Worm (Caenorhabditis elegans) whole organism, late embryonic: ENCODE data around the gene mcu-1.

Source experiments
- C08G9.2 ChIP-seq: sonication (generic microtip); optimal IDR thresholded peaks from 2 replicates; lab custom pipeline; 2016; ENCODE audit warnings: mild to moderate bottlenecking, missing genetic modification characterization, moderate library complexity, missing compliant biosample characterization
- C38D4.7 ChIP-seq: fragments of 200-800 bp; sonication (Bioruptor generic); optimal IDR thresholded peaks from 2 replicates; lab custom pipeline; 2018; ENCODE audit warnings: mild to moderate bottlenecking, missing genetic modification characterization, moderate library complexity, missing compliant biosample characterization
- K02D7.2 ChIP-seq: sonication (generic microtip); optimal IDR thresholded peaks from 2 replicates; lab custom pipeline; 2017; ENCODE audit warnings: mild to moderate bottlenecking, missing genetic modification characterization, missing compliant biosample characterization
- K09A11.1 ChIP-seq: sonication (generic microtip); optimal IDR thresholded peaks from 2 replicates; lab custom pipeline; 2017; ENCODE audit warnings: antibody characterized with exemption, mild to moderate bottlenecking, missing genetic modification characterization, missing compliant biosample characterization; ENCODE audit not compliant: insufficient read depth
- Y22D7AL.16 ChIP-seq: sonication (generic microtip); optimal IDR thresholded peaks from 2 replicates; lab custom pipeline; 2016; ENCODE audit warnings: missing genetic modification characterization, missing compliant biosample characterization
- ama-1 ChIP-seq: fragments of 150-350 bp; optimal IDR thresholded peaks from 2 replicates; lab custom pipeline; 2014
- ceh-14 ChIP-seq: sonication (generic microtip); optimal IDR thresholded peaks from 2 replicates; lab custom pipeline; 2016; ENCODE audit warnings: missing genotype, missing genetic modification characterization, missing compliant biosample characterization
- ceh-18 ChIP-seq: sonication (generic microtip); optimal IDR thresholded peaks from 2 replicates; lab custom pipeline; 2016; ENCODE audit warnings: missing genetic modification characterization, missing compliant biosample characterization
- ceh-19 ChIP-seq: fragments of 200-800 bp; sonication (Bioruptor generic); optimal IDR thresholded peaks from 2 replicates; lab custom pipeline; 2018; ENCODE audit warnings: mild to moderate bottlenecking, missing genetic modification characterization, missing compliant biosample characterization
- ceh-2 ChIP-seq: sonication (generic microtip); optimal IDR thresholded peaks from 2 replicates; lab custom pipeline; 2016; ENCODE audit warnings: missing genotype, missing genetic modification characterization, missing compliant biosample characterization
- ceh-22 ChIP-seq: sonication (generic microtip); optimal IDR thresholded peaks from 2 replicates; lab custom pipeline; 2017; ENCODE audit warnings: missing biosample characterization, missing genetic modification characterization
- ceh-24 ChIP-seq: sonication (generic microtip); optimal IDR thresholded peaks from 2 replicates; lab custom pipeline; 2016; ENCODE audit warnings: mild to moderate bottlenecking, missing genetic modification characterization, missing compliant biosample characterization
- ceh-30 ChIP-seq: fragments of 150-350 bp; optimal IDR thresholded peaks from 2 replicates; lab custom pipeline; 2014; ENCODE audit warnings: missing biosample characterization, missing genetic modification characterization
- ceh-31 ChIP-seq: sonication (generic microtip); optimal IDR thresholded peaks from 2 replicates; lab custom pipeline; 2016; ENCODE audit warnings: missing genetic modification characterization, missing compliant biosample characterization
- ceh-34 ChIP-seq: sonication (generic microtip); optimal IDR thresholded peaks from 2 replicates; lab custom pipeline; 2016; ENCODE audit warnings: mild to moderate bottlenecking, missing genetic modification characterization, missing compliant biosample characterization
- ceh-45 ChIP-seq: fragments of 200-800 bp; sonication (Bioruptor generic); IDR thresholded peaks from 2 replicates; pipeline ENCODE4 v1.3.6; 2022; ENCODE audit warnings: missing genetic modification reagents, missing genetic modification characterization, missing compliant biosample characterization
- ceh-48 ChIP-seq: sonication (generic microtip); optimal IDR thresholded peaks from 2 replicates; lab custom pipeline; 2016; ENCODE audit warnings: missing genetic modification characterization, inconsistent platforms, missing compliant biosample characterization
- ceh-6 ChIP-seq: fragments of 200-800 bp; sonication (Bioruptor generic); optimal IDR thresholded peaks from 2 replicates; lab custom pipeline; 2018; ENCODE audit warnings: mild to moderate bottlenecking, missing genetic modification characterization, missing compliant biosample characterization
- ceh-9 ChIP-seq: sonication (generic microtip); optimal IDR thresholded peaks from 2 replicates; lab custom pipeline; 2016; ENCODE audit warnings: mild to moderate bottlenecking, missing genetic modification characterization, inconsistent platforms, missing compliant biosample characterization
- che-1 ChIP-seq: sonication (generic microtip); optimal IDR thresholded peaks from 2 replicates; lab custom pipeline; 2016; ENCODE audit warnings: mild to moderate bottlenecking, missing genetic modification characterization, missing compliant biosample characterization
- dve-1 ChIP-seq: sonication (generic microtip); optimal IDR thresholded peaks from 2 replicates; lab custom pipeline; 2017; ENCODE audit warnings: antibody characterized with exemption, mild to moderate bottlenecking, missing genetic modification characterization, missing compliant biosample characterization
- elt-2 ChIP-seq: sonication (generic microtip); optimal IDR thresholded peaks from 2 replicates; lab custom pipeline; 2016; ENCODE audit warnings: missing genetic modification reagents, missing genetic modification characterization, missing compliant biosample characterization
- elt-4 ChIP-seq: sonication (generic microtip); optimal IDR thresholded peaks from 2 replicates; lab custom pipeline; 2016; ENCODE audit warnings: missing genetic modification characterization, missing compliant biosample characterization
- eyg-1 ChIP-seq: sonication (generic microtip); optimal IDR thresholded peaks from 2 replicates; lab custom pipeline; 2016; ENCODE audit warnings: missing genotype, missing genetic modification characterization, missing compliant biosample characterization
- fax-1 ChIP-seq: sonication (generic microtip); optimal IDR thresholded peaks from 2 replicates; lab custom pipeline; 2016; ENCODE audit warnings: missing genotype, missing genetic modification characterization, missing compliant biosample characterization
- hlh-13 ChIP-seq: fragments of 200-800 bp; sonication (Bioruptor generic); optimal IDR thresholded peaks from 2 replicates; lab custom pipeline; 2018; ENCODE audit warnings: mild to moderate bottlenecking, missing genetic modification characterization, missing compliant biosample characterization
- hlh-15 ChIP-seq: sonication (generic microtip); optimal IDR thresholded peaks from 2 replicates; lab custom pipeline; 2016; ENCODE audit warnings: missing genetic modification characterization, missing compliant biosample characterization
- hlh-30 ChIP-seq: sonication (generic microtip); optimal IDR thresholded peaks from 2 replicates; lab custom pipeline; 2017; ENCODE audit warnings: antibody characterized with exemption, missing genetic modification characterization, missing compliant biosample characterization; ENCODE audit not compliant: insufficient read depth
- hlh-8 ChIP-seq: sonication (generic microtip); optimal IDR thresholded peaks from 2 replicates; lab custom pipeline; 2016; ENCODE audit warnings: missing genotype, missing genetic modification characterization, missing compliant biosample characterization
- lin-11 ChIP-seq: fragments of 200-800 bp; sonication (Bioruptor generic); optimal IDR thresholded peaks from 2 replicates; lab custom pipeline; 2018; ENCODE audit warnings: mild to moderate bottlenecking, missing genetic modification characterization, missing compliant biosample characterization
- mec-3 ChIP-seq: sonication (generic microtip); optimal IDR thresholded peaks from 2 replicates; lab custom pipeline; 2016; ENCODE audit warnings: borderline replicate concordance, missing genetic modification characterization, missing compliant biosample characterization
- nfya-1 ChIP-seq: sonication (generic microtip); optimal IDR thresholded peaks from 2 replicates; lab custom pipeline; 2017; ENCODE audit warnings: missing genetic modification characterization, mild to moderate bottlenecking, missing compliant biosample characterization, antibody characterized with exemption, moderate library complexity
- nhr-232 ChIP-seq: sonication (generic microtip); optimal IDR thresholded peaks from 2 replicates; lab custom pipeline; 2016; ENCODE audit warnings: missing genetic modification characterization, missing compliant biosample characterization
- npax-4 ChIP-seq: sonication (generic microtip); optimal IDR thresholded peaks from 2 replicates; lab custom pipeline; 2016; ENCODE audit warnings: missing genetic modification characterization, missing compliant biosample characterization
- pag-3 ChIP-seq: sonication (generic microtip); optimal IDR thresholded peaks from 2 replicates; lab custom pipeline; 2016; ENCODE audit warnings: missing compliant biosample characterization, missing genetic modification characterization, borderline replicate concordance
- pat-9 ChIP-seq: fragments of 200-800 bp; sonication (Bioruptor generic); optimal IDR thresholded peaks from 2 replicates; lab custom pipeline; 2018; ENCODE audit warnings: mild to moderate bottlenecking, missing genetic modification characterization, moderate library complexity, missing compliant biosample characterization
- pax-1 ChIP-seq: fragments of 150-350 bp; optimal IDR thresholded peaks from 2 replicates; lab custom pipeline; 2014; ENCODE audit warnings: missing biosample characterization, missing genetic modification characterization
- ref-2 ChIP-seq: sonication (generic microtip); optimal IDR thresholded peaks from 2 replicates; lab custom pipeline; 2016; ENCODE audit warnings: missing genetic modification characterization, missing compliant biosample characterization
- rnt-1 ChIP-seq: sonication (generic microtip); optimal IDR thresholded peaks from 2 replicates; lab custom pipeline; 2016; ENCODE audit warnings: missing genetic modification characterization, missing compliant biosample characterization
- sdc-2 ChIP-seq: sonication (generic microtip); optimal IDR thresholded peaks from 2 replicates; lab custom pipeline; 2016; ENCODE audit warnings: missing genotype, missing genetic modification characterization, missing compliant biosample characterization
- sox-2 ChIP-seq: fragments of 200-800 bp; sonication (Bioruptor generic); IDR thresholded peaks from 2 replicates; pipeline ENCODE4 v1.3.6; 2022; ENCODE audit warnings: missing genetic modification reagents, missing genetic modification characterization, missing compliant biosample characterization
- sox-4 ChIP-seq: sonication (generic microtip); optimal IDR thresholded peaks from 2 replicates; lab custom pipeline; 2017; ENCODE audit warnings: mild to moderate bottlenecking, missing genetic modification characterization, inconsistent platforms, missing compliant biosample characterization
- tbx-2 ChIP-seq: sonication (generic microtip); optimal IDR thresholded peaks from 2 replicates; lab custom pipeline; 2016; ENCODE audit warnings: missing genetic modification characterization, missing compliant biosample characterization
- ttx-3 ChIP-seq: sonication (generic microtip); optimal IDR thresholded peaks from 2 replicates; lab custom pipeline; 2016; ENCODE audit warnings: missing genetic modification reagents, missing genetic modification characterization, missing compliant biosample characterization
- unc-42 ChIP-seq: sonication (generic microtip); optimal IDR thresholded peaks from 2 replicates; lab custom pipeline; 2016; ENCODE audit warnings: missing genotype, missing genetic modification characterization, missing compliant biosample characterization
- unc-55 ChIP-seq: sonication (generic microtip); optimal IDR thresholded peaks from 2 replicates; lab custom pipeline; 2017; ENCODE audit warnings: missing biosample characterization, missing genetic modification reagents, missing genetic modification characterization
- unc-86 ChIP-seq: sonication (generic microtip); optimal IDR thresholded peaks from 2 replicates; lab custom pipeline; 2016; ENCODE audit warnings: missing genetic modification characterization, missing compliant biosample characterization
- ztf-16 ChIP-seq: sonication (generic microtip); optimal IDR thresholded peaks from 2 replicates; lab custom pipeline; 2017; ENCODE audit warnings: missing genetic modification characterization, missing compliant biosample characterization

Gene mcu-1

DNA sequence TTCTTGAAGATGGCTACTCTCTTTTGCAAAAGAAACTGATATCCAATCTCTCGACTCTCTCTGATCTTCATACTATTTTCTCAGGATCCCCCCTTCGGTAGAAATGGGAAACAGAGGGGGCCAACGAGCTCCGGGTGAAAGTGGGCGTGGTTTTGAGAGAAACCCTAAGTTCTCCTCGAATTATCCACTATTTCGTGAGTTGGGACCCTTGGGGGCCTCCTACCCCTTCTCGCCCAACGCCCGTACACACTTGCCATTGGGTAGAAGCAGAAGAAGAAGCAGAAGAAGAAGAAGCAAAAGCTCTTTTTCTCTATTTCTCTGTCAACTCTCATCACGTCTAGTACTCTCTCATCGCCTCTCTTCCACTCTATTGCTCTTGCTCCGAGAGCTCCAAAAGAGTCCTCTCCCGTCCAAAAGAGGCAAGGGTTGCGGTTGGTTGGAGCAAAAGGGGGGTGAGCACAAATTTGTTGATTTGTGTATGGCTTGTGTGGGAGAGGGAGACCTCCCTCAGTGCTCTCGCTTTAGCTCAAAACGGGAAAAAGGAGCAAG lies 35.0 kb upstream of the mcu-1 start (continued):
- TF ChIP-seq ceh-6 (GFP tag; lab: Kevin White, UChicago) (peak; percentile 2), tbx-2 (tag; lab: Kevin White, UChicago) (peak; percentile 70), unc-55 (GFP tag; lab: Kevin White, UChicago) (peak; percentile 30), K02D7.2 (no peak), rnt-1 (tag; lab: Kevin White, UChicago) (peak; percentile 51), ceh-45 (GFP tag; lab: Robert Waterston, UW) (no peak), sdc-2 (tag; lab: Kevin White, UChicago) (no peak), ceh-14 (no peak), mec-3 (tag; lab: Kevin White, UChicago) (no peak), ama-1 (lab: Kevin White, UChicago) (no peak), ttx-3 (tag; lab: Kevin White, UChicago) (peak; percentile 18), pag-3 (tag; lab: Kevin White, UChicago) (no peak), npax-4 (tag; lab: Kevin White, UChicago) (no peak), ceh-30 (no peak), che-1 (tag; lab: Kevin White, UChicago) (peak; percentile 15), hlh-30 (tag; lab: Kevin White, UChicago) (no peak), hlh-15 (tag; lab: Kevin White, UChicago) (no peak), lin-11 (tag; lab: Kevin White, UChicago) (no peak), ceh-24 (tag; lab: Kevin White, UChicago) (peak; percentile 11), ceh-2 (no peak), ceh-22 (tag; lab: Kevin White, UChicago) (no peak), hlh-8 (tag; lab: Kevin White, UChicago) (no peak), ztf-16 (no peak), pat-9 (tag; lab: Kevin White, UChicago) (peak; percentile 3), elt-4 (no peak), Y22D7AL.16 (tag; lab: Kevin White, UChicago) (no peak), unc-86 (tag; lab: Kevin White, UChicago) (no peak)

- TF ChIP-seq ceh-34 (tag; lab: Kevin White, UChicago), result peak; percentile 21
- TF ChIP-seq unc-42 (tag; lab: Kevin White, UChicago), result peak; percentile 39
- TF ChIP-seq hlh-8 (tag; lab: Kevin White, UChicago), result peak; percentile 47
- TF ChIP-seq C38D4.7 (GFP tag; lab: Kevin White, UChicago), result no peak
- peak; percentile 14 for TF ChIP-seq nfya-1 (tag; lab: Kevin White, UChicago)
- TF ChIP-seq ceh-24 (tag; lab: Kevin White, UChicago), result no peak
- TF ChIP-seq sox-2 (GFP tag; lab: Robert Waterston, UW), result peak; percentile 6; the same call in 1 of the 2 replicates
- no peak for TF ChIP-seq elt-2 (tag; lab: Kevin White, UChicago)
- TF ChIP-seq lin-11 (tag; lab: Kevin White, UChicago), result no peak
- TF ChIP-seq tbx-2 (tag; lab: Kevin White, UChicago), result peak; percentile 23
- TF ChIP-seq ceh-31, result peak; percentile 57
- peak; percentile 49 for TF ChIP-seq unc-55 (GFP tag; lab: Kevin White, UChicago)
- TF ChIP-seq dve-1, result no peak
These were observed 31.5 kb upstream of the mcu-1 start for ce11 chrIV:5970526-5970925.

- TF ChIP-seq elt-4 (no peak), K09A11.1 (peak; percentile 76), ceh-19 (GFP tag; lab: Kevin White, UChicago) (peak; percentile 69), Y22D7AL.16 (tag; lab: Kevin White, UChicago) (peak; percentile 69), ttx-3 (tag; lab: Kevin White, UChicago) (peak; percentile 74), nhr-232 (peak; percentile 66), ceh-18 (peak; percentile 76), ceh-48 (peak; percentile 64), C08G9.2 (peak; percentile 76), ceh-2 (peak; percentile 73), C38D4.7 (GFP tag; lab: Kevin White, UChicago) (peak; percentile 81), eyg-1 (tag; lab: Kevin White, UChicago) (peak; percentile 74), hlh-13 (peak; percentile 52), ceh-9 (tag; lab: Kevin White, UChicago) (peak; percentile 43), K02D7.2 (peak; percentile 72), npax-4 (tag; lab: Kevin White, UChicago) (peak; percentile 44), hlh-15 (tag; lab: Kevin White, UChicago) (peak; percentile 60), pax-1 (tag; lab: Kevin White, UChicago) (no peak), fax-1 (peak; percentile 65), ref-2 (peak; percentile 72), sox-4 (tag; lab: Kevin White, UChicago) (peak; percentile 75)
These were observed 28.0 kb upstream of the mcu-1 start for ce11 chrIV:5967035-5967499.
